Fruit fly (Drosophila melanogaster) whole organism, prepupa: ENCODE data around the gene CG11912.
A peak's percentile ranks its signal among the peaks of the same experiment; 100 is the strongest.

ENCODE experiments used
- Blimp-1 ChIP-seq: fragments of 200-800 bp; sonication (Bioruptor generic); optimal IDR thresholded peaks from 3 replicates; lab custom pipeline; 2017; ENCODE audit warnings: missing biosample characterization, missing genetic modification characterization, mild to moderate bottlenecking, moderate library complexity, missing genetic modification reagents
- CG15336 ChIP-seq: fragments of 200-800 bp; sonication (Bioruptor generic); IDR thresholded peaks from 2 replicates; pipeline ENCODE4 v1.3.6; 2022; ENCODE audit warnings: missing biosample characterization, missing genetic modification characterization
- CG1621 ChIP-seq: fragments of 200-800 bp; sonication (Bioruptor generic); optimal IDR thresholded peaks from 3 replicates; lab custom pipeline; 2018; ENCODE audit warnings: missing biosample characterization, mild to moderate bottlenecking, missing genetic modification characterization
- CG16779 ChIP-seq: fragments of 200-800 bp; sonication (Bioruptor generic); optimal IDR thresholded peaks from 3 replicates; lab custom pipeline; 2017; ENCODE audit warnings: missing biosample characterization, mild to moderate bottlenecking, missing genetic modification characterization
- CG3032 ChIP-seq: fragments of 200-800 bp; optimal IDR thresholded peaks from 2 replicates; lab custom pipeline; 2019; ENCODE audit warnings: missing biosample characterization, mild to moderate bottlenecking, missing genetic modification characterization, moderate library complexity
- CG31627 ChIP-seq: fragments of 200-800 bp; sonication (Bioruptor generic); optimal IDR thresholded peaks from 3 replicates; lab custom pipeline; 2016; ENCODE audit warnings: missing biosample characterization, missing genetic modification characterization
- CG32006 ChIP-seq: fragments of 200-800 bp; sonication (Bioruptor generic); optimal IDR thresholded peaks from 3 replicates; lab custom pipeline; 2017; ENCODE audit warnings: missing biosample characterization, mild to moderate bottlenecking, missing genetic modification characterization
- CG34406 ChIP-seq: fragments of 200-800 bp; sonication (Bioruptor generic); optimal IDR thresholded peaks from 3 replicates; lab custom pipeline; 2016; ENCODE audit warnings: missing biosample characterization, missing genetic modification characterization
- CG3919 ChIP-seq: fragments of 200-800 bp; sonication (Bioruptor generic); optimal IDR thresholded peaks from 3 replicates; lab custom pipeline; 2016; ENCODE audit warnings: missing biosample characterization, missing genetic modification characterization
- CG4318 ChIP-seq: fragments of 200-800 bp; sonication (Bioruptor generic); optimal IDR thresholded peaks from 3 replicates; lab custom pipeline; 2017; ENCODE audit warnings: missing biosample characterization, mild to moderate bottlenecking, missing genetic modification characterization
- CG6163 ChIP-seq: fragments of 200-800 bp; sonication (Bioruptor generic); IDR thresholded peaks from 3 replicates; pipeline ENCODE4 v1.3.6; 2022; ENCODE audit warnings: missing biosample characterization, missing genetic modification characterization
- CG6808 ChIP-seq: fragments of 200-800 bp; sonication (Bioruptor generic); optimal IDR thresholded peaks from 3 replicates; lab custom pipeline; 2017; ENCODE audit warnings: missing biosample characterization, missing genetic modification characterization, mild to moderate bottlenecking, moderate library complexity, missing genetic modification reagents
- CG6854 ChIP-seq: fragments of 200-800 bp; sonication (Bioruptor generic); optimal IDR thresholded peaks from 2 replicates; lab custom pipeline; 2017; ENCODE audit warnings: missing biosample characterization, mild to moderate bottlenecking, missing genetic modification characterization
- CG8119 ChIP-seq: fragments of 200-800 bp; sonication (Bioruptor generic); IDR thresholded peaks from 3 replicates; pipeline ENCODE4 v1.3.6; 2022; ENCODE audit warnings: missing biosample characterization, missing genetic modification characterization
- CG8632 ChIP-seq: fragments of 200-800 bp; sonication (Bioruptor generic); optimal IDR thresholded peaks from 3 replicates; lab custom pipeline; 2016; ENCODE audit warnings: missing biosample characterization, missing genetic modification characterization
- CG9139 ChIP-seq: fragments of 200-800 bp; sonication (Bioruptor generic); optimal IDR thresholded peaks from 3 replicates; lab custom pipeline; 2017; ENCODE audit warnings: missing biosample characterization, mild to moderate bottlenecking, missing genetic modification characterization
- Eip75B ChIP-seq: fragments of 200-800 bp; sonication (Bioruptor generic); optimal IDR thresholded peaks from 3 replicates; lab custom pipeline; 2016; ENCODE audit warnings: missing biosample characterization, missing genetic modification characterization
- Eip78C ChIP-seq: fragments of 200-800 bp; sonication (Bioruptor generic); peaks from one replicate; lab custom pipeline; 2016; ENCODE audit warnings: missing biosample characterization, missing genetic modification characterization
- Eip93F ChIP-seq: fragments of 200-800 bp; sonication (Bioruptor generic); optimal IDR thresholded peaks from 2 replicates; lab custom pipeline; 2016; ENCODE audit warnings: missing biosample characterization, mild to moderate bottlenecking, missing genetic modification characterization
- Ets21C ChIP-seq: fragments of 200-800 bp; sonication (Bioruptor generic); optimal IDR thresholded peaks from 3 replicates; lab custom pipeline; 2016; ENCODE audit warnings: missing biosample characterization, missing genetic modification characterization
- Ets96B ChIP-seq: fragments of 200-800 bp; optimal IDR thresholded peaks from 2 replicates; lab custom pipeline; 2019; ENCODE audit warnings: missing biosample characterization, mild to moderate bottlenecking, missing genetic modification characterization, moderate library complexity
- Gug ChIP-seq: fragments of 200-800 bp; sonication (Bioruptor generic); IDR thresholded peaks from 2 replicates; pipeline ENCODE4 v1.3.6; 2022; ENCODE audit warnings: missing biosample characterization, missing genetic modification characterization
- Hr4 ChIP-seq: fragments of 200-800 bp; sonication (Bioruptor generic); optimal IDR thresholded peaks from 3 replicates; lab custom pipeline; 2016; ENCODE audit warnings: missing biosample characterization, missing genetic modification characterization
- Lpt ChIP-seq: fragments of 200-800 bp; sonication (Bioruptor generic); optimal IDR thresholded peaks from 3 replicates; lab custom pipeline; 2016; ENCODE audit warnings: missing biosample characterization, missing genetic modification characterization
- Met ChIP-seq: fragments of 200-800 bp; sonication (Bioruptor generic); optimal IDR thresholded peaks from 3 replicates; lab custom pipeline; 2016; ENCODE audit warnings: missing biosample characterization, missing genetic modification characterization
- OdsH ChIP-seq: fragments of 200-800 bp; sonication (Bioruptor generic); optimal IDR thresholded peaks from 3 replicates; lab custom pipeline; 2016; ENCODE audit warnings: missing biosample characterization, missing genetic modification characterization
- Smox ChIP-seq: fragments of 200-800 bp; sonication (Bioruptor generic); optimal IDR thresholded peaks from 3 replicates; lab custom pipeline; 2016; ENCODE audit warnings: missing biosample characterization, missing genetic modification characterization
- Sox102F ChIP-seq: fragments of 200-800 bp; sonication (Bioruptor generic); optimal IDR thresholded peaks from 2 replicates; lab custom pipeline; 2016; ENCODE audit warnings: missing biosample characterization, mild to moderate bottlenecking, missing genetic modification characterization
- Sox14 ChIP-seq: fragments of 200-800 bp; sonication (Bioruptor generic); optimal IDR thresholded peaks from 3 replicates; lab custom pipeline; 2016; ENCODE audit warnings: missing biosample characterization, missing genetic modification characterization
- Sox15 ChIP-seq: fragments of 200-800 bp; sonication (Bioruptor generic); optimal IDR thresholded peaks from 3 replicates; lab custom pipeline; 2016; ENCODE audit warnings: missing biosample characterization, missing genetic modification characterization
- acj6 ChIP-seq: fragments of 200-800 bp; sonication (Bioruptor generic); optimal IDR thresholded peaks from 3 replicates; lab custom pipeline; 2016; ENCODE audit warnings: missing biosample characterization, missing genetic modification characterization
- cyc ChIP-seq: fragments of 200-800 bp; sonication (Bioruptor generic); optimal IDR thresholded peaks from 3 replicates; lab custom pipeline; 2016; ENCODE audit warnings: missing biosample characterization, missing genetic modification characterization
- dac ChIP-seq: fragments of 200-800 bp; sonication (Bioruptor generic); optimal IDR thresholded peaks from 2 replicates; lab custom pipeline; 2017; ENCODE audit warnings: missing biosample characterization, mild to moderate bottlenecking, missing genetic modification characterization
- dsx ChIP-seq: fragments of 200-800 bp; optimal IDR thresholded peaks from 3 replicates; lab custom pipeline; 2019; ENCODE audit warnings: missing biosample characterization, mild to moderate bottlenecking, missing genetic modification characterization, moderate library complexity; ENCODE audit not compliant: poor library complexity, severe bottlenecking
- esn ChIP-seq: fragments of 200-800 bp; sonication (Bioruptor generic); optimal IDR thresholded peaks from 2 replicates; lab custom pipeline; 2016; ENCODE audit warnings: missing biosample characterization, mild to moderate bottlenecking, missing genetic modification characterization, moderate library complexity
- fd59A ChIP-seq: fragments of 200-800 bp; sonication (Bioruptor generic); optimal IDR thresholded peaks from 2 replicates; lab custom pipeline; 2017; ENCODE audit warnings: missing biosample characterization, mild to moderate bottlenecking, missing genetic modification characterization, missing genetic modification reagents
- fd85E ChIP-seq: fragments of 200-800 bp; sonication (Bioruptor generic); optimal IDR thresholded peaks from 3 replicates; lab custom pipeline; 2016; ENCODE audit warnings: missing biosample characterization, missing genetic modification characterization
- fkh ChIP-seq: fragments of 200-800 bp; sonication (Bioruptor generic); optimal IDR thresholded peaks from 3 replicates; lab custom pipeline; 2017; ENCODE audit warnings: missing biosample characterization, mild to moderate bottlenecking, missing genetic modification characterization, moderate library complexity
- lz ChIP-seq: fragments of 200-800 bp; sonication (Bioruptor generic); optimal IDR thresholded peaks from 3 replicates; lab custom pipeline; 2016; ENCODE audit warnings: missing biosample characterization, missing genetic modification characterization
- salr ChIP-seq, 2 experiments: fragments of 200-800 bp; sonication (Bioruptor generic); optimal IDR thresholded peaks; 3 replicates each; lab custom pipeline; 2016 to 2018; ENCODE audit warnings: missing biosample characterization in 2 of 2, missing genetic modification characterization in 2 of 2, mild to moderate bottlenecking in 1 of 2
- ss ChIP-seq, 2 experiments: fragments of 200-800 bp; sonication (Bioruptor generic); optimal IDR thresholded peaks; 2 replicates in 1 of 2; 3 replicates in 1 of 2; lab custom pipeline; 2017 to 2018; ENCODE audit warnings: mild to moderate bottlenecking in 2 of 2, missing biosample characterization in 2 of 2, missing genetic modification characterization in 2 of 2, moderate library complexity in 1 of 2
- svp ChIP-seq: fragments of 200-800 bp; sonication (Bioruptor generic); peaks from one replicate; lab custom pipeline; 2016; ENCODE audit warnings: missing biosample characterization, missing genetic modification characterization
- vri ChIP-seq: fragments of 200-800 bp; sonication (Bioruptor generic); optimal IDR thresholded peaks from 3 replicates; lab custom pipeline; 2016; ENCODE audit warnings: missing biosample characterization, mild to moderate bottlenecking, missing genetic modification characterization

CG11912 gene

dm6 chr2L:297480-298284 lies 21.4 kb downstream of the CG11912 start, which contains the start of gene Pi3K21B (continued):
- TF ChIP-seq Sox102F (GFP tag; lab: Kevin White, UChicago), result peak; percentile 84
- peak; percentile 38 for TF ChIP-seq CG16779
- TF ChIP-seq Eip75B (GFP tag; lab: Kevin White, UChicago), result peak; percentile 84
- peak; percentile 93 for TF ChIP-seq CG31627 (GFP tag; lab: Kevin White, UChicago)
- TF ChIP-seq vri (GFP tag; lab: Kevin White, UChicago), result peak; percentile 90
- TF ChIP-seq Gug (GFP tag; lab: Robert Waterston, UW), result peak; percentile 52
- peak; percentile 94 for TF ChIP-seq svp (GFP tag; lab: Kevin White, UChicago)
- TF ChIP-seq Met (GFP tag; lab: Kevin White, UChicago), result peak; percentile 87
- TF ChIP-seq CG6808 (GFP tag; lab: Kevin White, UChicago), result peak; percentile 79
- TF ChIP-seq CG6163 (GFP tag; lab: Robert Waterston, UW), result peak; percentile 88; the same call in 2 of the 3 replicates
- peak; percentile 83 for TF ChIP-seq Hr4
- peak; percentile 87 for TF ChIP-seq Ets96B (tag; lab: Kevin White, UChicago)
- peak; percentile 61 for TF ChIP-seq CG9139 (GFP tag; lab: Kevin White, UChicago)
- peak; percentile 92 for TF ChIP-seq CG8119
- peak; percentile 67 for TF ChIP-seq CG1621
- TF ChIP-seq Sox14 (GFP tag; lab: Kevin White, UChicago), result peak; percentile 88
- peak; percentile 57 for TF ChIP-seq Blimp-1 (GFP tag; lab: Kevin White, UChicago)
- TF ChIP-seq esn (GFP tag; lab: Kevin White, UChicago), result peak; percentile 91
- TF ChIP-seq CG3032 (tag; lab: Kevin White, UChicago), result peak; percentile 88
- TF ChIP-seq fd59A, result peak; percentile 85
- TF ChIP-seq dac (GFP tag; lab: Kevin White, UChicago), result peak; percentile 79
- peak; percentile 51 for TF ChIP-seq fkh (GFP tag; lab: Kevin White, UChicago)
- TF ChIP-seq CG34406, result peak; percentile 91
- peak; percentile 83 for TF ChIP-seq Lpt (GFP tag; lab: Kevin White, UChicago)
- peak; percentile 75 for TF ChIP-seq Eip93F
- TF ChIP-seq CG3919 (GFP tag; lab: Kevin White, UChicago), result peak; percentile 93
- TF ChIP-seq lz (GFP tag; lab: Kevin White, UChicago), result peak; percentile 90
- TF ChIP-seq dsx (GFP tag; lab: Kevin White, UChicago), result peak; percentile 74
- peak; percentile 84 for TF ChIP-seq Ets21C (GFP tag; lab: Kevin White, UChicago)
- no peak for TF ChIP-seq CG4318 (GFP tag; lab: Kevin White, UChicago)
- peak; percentile 85 for TF ChIP-seq CG8632 (GFP tag; lab: Kevin White, UChicago)
- peak; percentile 84 for TF ChIP-seq Smox (GFP tag; lab: Kevin White, UChicago)
- peak; percentile 76 for TF ChIP-seq fd85E
- TF ChIP-seq OdsH (GFP tag; lab: Kevin White, UChicago), result peak; percentile 94
- TF ChIP-seq, all 60 proteins: peak for 58

DNA sequence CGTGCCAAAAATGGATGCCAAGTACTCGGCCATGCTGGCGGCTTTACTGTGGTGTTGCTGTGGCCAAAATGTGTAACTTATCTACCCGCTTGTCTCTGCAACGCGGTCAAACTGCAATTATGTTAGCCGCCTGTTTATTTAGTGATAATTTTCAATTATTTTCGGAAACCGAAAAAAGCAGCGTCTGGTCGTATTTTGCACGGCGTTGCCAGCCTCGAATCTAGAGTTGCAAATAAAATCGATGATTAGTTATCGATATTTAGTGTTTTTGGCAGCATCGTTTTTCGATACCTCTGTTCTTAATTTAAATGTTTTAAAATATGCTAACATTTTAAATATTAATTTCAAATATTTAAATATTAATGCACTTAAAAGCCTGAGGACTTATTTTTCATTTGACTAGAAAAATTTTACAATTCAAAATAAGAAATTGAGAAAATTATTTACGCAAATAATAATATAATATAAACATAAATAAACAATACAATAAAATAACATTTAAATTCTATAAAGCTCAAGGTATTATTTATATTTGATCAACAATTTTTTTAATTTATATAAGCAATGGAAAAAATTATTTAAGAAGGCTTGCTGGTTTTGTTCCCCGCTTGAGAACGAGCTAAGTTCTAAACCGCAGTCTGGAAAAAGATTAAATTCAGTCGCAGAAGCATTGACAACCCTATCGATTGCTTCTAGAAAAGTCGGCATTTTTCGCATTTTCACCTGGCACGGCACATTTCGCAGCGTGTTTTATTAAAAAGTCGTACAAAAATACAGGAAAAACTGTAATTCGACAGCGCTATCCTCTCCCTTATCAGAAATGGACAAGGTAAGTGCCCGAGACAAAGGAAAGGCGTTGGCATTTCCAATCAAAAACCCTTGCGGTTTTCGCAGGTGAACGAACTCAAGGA lies 24.4 kb downstream of the CG11912 start, which contains the start of the genes U2af38 and Stip1:
Gene U2af38, minus strand, starts transcription at position 230 of the 911 bp plus-strand sequence.
Gene Stip1, plus strand, starts transcription at position 671 of the 911 bp plus-strand sequence.
- peak; percentile 3 for TF ChIP-seq CG31627 (GFP tag; lab: Kevin White, UChicago)
- no peak for TF ChIP-seq Hr4
- no peak for TF ChIP-seq CG6854 (GFP tag; lab: Kevin White, UChicago)
- TF ChIP-seq vri (GFP tag; lab: Kevin White, UChicago), result no peak
- no peak for TF ChIP-seq CG8119
- TF ChIP-seq Ets96B (tag; lab: Kevin White, UChicago), result no peak
- no peak for TF ChIP-seq salr (GFP tag; optimal IDR thresholded peaks at IDR 0.05; lab: Kevin White, UChicago)
- no peak for TF ChIP-seq Sox15 (GFP tag; lab: Kevin White, UChicago)
- TF ChIP-seq acj6 (GFP tag; lab: Kevin White, UChicago), result peak; percentile 9
- no peak for TF ChIP-seq fd85E
- no peak for TF ChIP-seq Lpt (GFP tag; lab: Kevin White, UChicago)
- TF ChIP-seq CG15336, result no peak
- peak; percentile 20 for TF ChIP-seq Sox14 (GFP tag; lab: Kevin White, UChicago)
- no peak for TF ChIP-seq dac (GFP tag; lab: Kevin White, UChicago)
- TF ChIP-seq ss (GFP tag; optimal IDR thresholded peaks at IDR 0.05; lab: Kevin White, UChicago), result peak in 1 of 2 experiments; percentile 12
- no peak for TF ChIP-seq CG32006
- no peak for TF ChIP-seq cyc
- TF ChIP-seq Eip78C (GFP tag; lab: Kevin White, UChicago), result peak; percentile 64
- TF ChIP-seq Gug (GFP tag; lab: Robert Waterston, UW), result no peak
- TF ChIP-seq CG6808 (GFP tag; lab: Kevin White, UChicago), result no peak
